Worm (Caenorhabditis elegans): ENCODE results near the gene R07B7.9.

R07B7.9 gene

DNA sequence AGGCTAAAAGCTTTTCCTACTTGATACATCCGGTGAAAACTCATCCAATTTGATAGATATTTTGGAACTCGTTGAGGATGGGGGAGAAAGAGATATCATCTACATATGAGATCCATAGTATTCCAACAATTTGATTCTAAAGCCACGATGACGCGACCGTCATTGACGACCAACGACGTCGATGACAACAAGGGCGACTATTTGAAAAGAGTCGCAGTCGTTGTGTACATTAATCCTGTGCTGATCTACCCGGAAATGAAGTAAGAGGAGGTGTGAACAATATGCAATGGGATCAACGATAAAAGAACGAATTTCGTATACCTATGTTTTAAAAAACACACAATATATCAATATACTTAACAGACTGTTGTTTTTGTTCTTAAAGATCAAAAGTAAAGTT lies 52.0 kb downstream of the R07B7.9 start:
- TF ChIP-seq sup-37 (GFP tag; optimal IDR thresholded peaks at IDR 0.05) (no peak), ztf-4 (tag; optimal IDR thresholded peaks at IDR 0.05) (no peak), tbx-2 (tag; optimal IDR thresholded peaks at IDR 0.05) (no peak), xbp-1 (tag; optimal IDR thresholded peaks at IDR 0.05) (no peak), F16B12.6 (tag; optimal IDR thresholded peaks at IDR 0.05) (no peak), nhr-77 (tag; optimal IDR thresholded peaks at IDR 0.05) (no peak), hlh-4 (tag; optimal IDR thresholded peaks at IDR 0.05) (no peak), dsc-1 (tag; optimal IDR thresholded peaks at IDR 0.05) (peak; percentile 73), ceh-82 (tag; optimal IDR thresholded peaks at IDR 0.05) (no peak), fkh-10 (GFP tag; optimal IDR thresholded peaks at IDR 0.05) (no peak), fkh-8 (tag; optimal IDR thresholded peaks at IDR 0.05) (peak; percentile 61), vab-15 (tag; optimal IDR thresholded peaks at IDR 0.05) (no peak), snu-23 (GFP tag; optimal IDR thresholded peaks at IDR 0.05) (no peak), efl-1 (optimal IDR thresholded peaks at IDR 0.05) (no peak), efl-1 (GFP tag; optimal IDR thresholded peaks at IDR 0.05 in 1 of 2) (peak in 1 of 2 experiments; percentile 16), egl-13 (tag; optimal IDR thresholded peaks at IDR 0.05) (no peak), nhr-12 (tag; optimal IDR thresholded peaks at IDR 0.05) (no peak), aha-1 (tag; optimal IDR thresholded peaks at IDR 0.05) (no peak), nhr-76 (tag; optimal IDR thresholded peaks at IDR 0.05) (no peak), lin-14 (GFP tag; optimal IDR thresholded peaks at IDR 0.05) (peak; percentile 16), mab-9 (GFP tag; IDR thresholded peaks at IDR 0.05) (no peak), pqm-1 (tag; optimal IDR thresholded peaks at IDR 0.05) (no peak), lin-39 (tag; optimal IDR thresholded peaks at IDR 0.05) (no peak)

Measured in whole organism, L1 larva.